Worm (Caenorhabditis elegans) whole organism, late embryonic: ENCODE data around the gene unc-41.

Experiments
- F13H6.1 ChIP-seq: sonication (generic microtip); optimal IDR thresholded peaks from 2 replicates; lab custom pipeline; 2016; ENCODE audit warnings: missing genetic modification characterization, missing compliant biosample characterization
- ceh-19 ChIP-seq: fragments of 200-800 bp; sonication (Bioruptor generic); optimal IDR thresholded peaks from 2 replicates; lab custom pipeline; 2018; ENCODE audit warnings: mild to moderate bottlenecking, missing genetic modification characterization, missing compliant biosample characterization
- ets-4 ChIP-seq: sonication (generic microtip); optimal IDR thresholded peaks from 2 replicates; lab custom pipeline; 2016; ENCODE audit warnings: missing genetic modification characterization, missing compliant biosample characterization
- lim-6 ChIP-seq: sonication (generic microtip); optimal IDR thresholded peaks from 2 replicates; lab custom pipeline; 2016; ENCODE audit warnings: missing genetic modification characterization, missing compliant biosample characterization
- lin-11 ChIP-seq: fragments of 200-800 bp; sonication (Bioruptor generic); optimal IDR thresholded peaks from 2 replicates; lab custom pipeline; 2018; ENCODE audit warnings: mild to moderate bottlenecking, missing genetic modification characterization, missing compliant biosample characterization

DNA sequence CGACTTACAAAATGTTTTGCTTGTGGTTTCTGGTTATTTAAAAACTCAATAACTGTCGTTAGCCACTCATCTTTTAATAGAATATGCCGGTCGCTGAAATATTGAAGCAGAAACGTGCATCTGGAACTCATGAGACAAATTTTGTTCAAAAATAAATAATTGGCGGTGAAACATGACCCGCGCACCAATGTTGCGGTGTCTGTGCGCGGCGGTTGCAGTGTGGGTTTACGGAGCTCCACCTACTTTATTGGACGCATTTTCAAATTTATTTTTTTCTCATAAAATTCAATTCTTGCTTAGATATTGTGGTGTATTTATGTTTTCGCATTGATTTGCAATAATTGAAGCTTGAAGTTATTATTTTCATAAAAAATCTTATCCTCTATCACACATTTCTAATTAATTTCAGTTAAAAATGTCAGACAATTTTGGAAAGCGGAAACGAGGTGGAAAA lies 45.4 kb downstream of the unc-41 start, which contains the start of the genes rmh-2 and suds-3:
- TF ChIP-seq lim-6 (tag; lab: Kevin White, UChicago) (no peak), lin-11 (tag; lab: Kevin White, UChicago) (no peak), F13H6.1 (tag; lab: Kevin White, UChicago) (no peak), ets-4 (tag; lab: Kevin White, UChicago) (no peak), ceh-19 (GFP tag; lab: Kevin White, UChicago) (no peak)
